Fruit fly (Drosophila melanogaster): ENCODE measurements around the gene CG13318.

DNA sequence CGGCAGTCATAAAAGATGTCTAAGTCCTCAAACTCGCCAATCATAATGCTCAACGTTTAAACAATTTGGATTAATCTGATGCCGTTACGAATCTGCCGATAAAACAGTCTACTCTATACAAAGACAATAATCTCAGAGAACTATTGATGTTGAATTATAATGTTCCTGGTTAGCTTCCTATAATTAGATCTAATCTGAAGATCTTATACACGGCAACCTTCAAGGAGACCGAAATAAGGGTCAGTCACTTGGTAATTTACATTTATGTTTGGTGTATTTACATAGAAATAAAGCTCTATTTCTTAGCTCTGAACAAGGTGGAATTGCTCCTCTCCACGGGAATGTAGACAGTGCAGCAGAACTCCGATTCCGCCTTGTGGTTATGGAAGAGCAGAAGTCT lies 8.2 kb upstream of the CG13318 start, which contains the start of gene CG33189:
- no peak for TF ChIP-seq az2 (GFP tag; optimal IDR thresholded peaks at IDR 0.05)
- TF ChIP-seq CG9932 (GFP tag; IDR thresholded peaks at IDR 0.05): no peak
- TF ChIP-seq ssp (GFP tag; IDR thresholded peaks at IDR 0.05): no peak
- TF ChIP-seq CG2712 (tag; optimal IDR thresholded peaks at IDR 0.05): no peak

Measured in whole organism, embryonic.